Fruit fly (Drosophila melanogaster) whole organism, embryonic: ENCODE data around the gene SpdS.

Experiments
- ATbp ChIP-seq: fragments of 200-800 bp; sonication (Bioruptor generic); optimal IDR thresholded peaks from 2 replicates; lab custom pipeline; 2017; ENCODE audit warnings: missing biosample characterization, mild to moderate bottlenecking, missing genetic modification characterization, missing genetic modification reagents
- BEAF-32 ChIP-seq: fragments of 200-800 bp; sonication (Bioruptor generic); optimal IDR thresholded peaks from 3 replicates; lab custom pipeline; 2017; ENCODE audit warnings: missing biosample characterization, missing genetic modification characterization, mild to moderate bottlenecking, moderate library complexity, missing genetic modification reagents
- CG11456 ChIP-seq: fragments of 200-800 bp; sonication (Bioruptor generic); IDR thresholded peaks from 3 replicates; pipeline ENCODE4 v1.3.6; 2022; ENCODE audit warnings: missing biosample characterization, missing genetic modification characterization
- CG11696 ChIP-seq: fragments of 200-800 bp; sonication (Bioruptor generic); IDR thresholded peaks from 2 replicates; pipeline ENCODE4 v1.3.6; 2022; ENCODE audit warnings: missing biosample characterization, missing genetic modification characterization
- CG1233 ChIP-seq: fragments of 200-800 bp; sonication (Bioruptor generic); optimal IDR thresholded peaks from 4 replicates; lab custom pipeline; 2018; ENCODE audit warnings: missing biosample characterization, mild to moderate bottlenecking, missing genetic modification characterization
- CG13287 ChIP-seq: fragments of 200-800 bp; sonication (Bioruptor generic); IDR thresholded peaks from 2 replicates; pipeline ENCODE4 v1.3.6; 2022; ENCODE audit warnings: missing biosample characterization, missing genetic modification characterization; ENCODE audit not compliant: partially characterized antibody
- CG13775 ChIP-seq: fragments of 200-800 bp; sonication (Bioruptor generic); optimal IDR thresholded peaks from 3 replicates; lab custom pipeline; 2017; ENCODE audit warnings: missing biosample characterization, mild to moderate bottlenecking, missing genetic modification characterization
- CG18011 ChIP-seq: fragments of 200-800 bp; sonication (Bioruptor generic); optimal IDR thresholded peaks from 2 replicates; lab custom pipeline; 2017; ENCODE audit warnings: missing biosample characterization, missing genetic modification characterization, mild to moderate bottlenecking, moderate library complexity, missing genotype
- CG18262 ChIP-seq: fragments of 200-800 bp; optimal IDR thresholded peaks from 3 replicates; lab custom pipeline; 2019; ENCODE audit warnings: missing biosample characterization, mild to moderate bottlenecking, missing genetic modification characterization, moderate library complexity
- CG31388 ChIP-seq: fragments of 200-800 bp; sonication (Bioruptor generic); optimal IDR thresholded peaks from 2 replicates; lab custom pipeline; 2016; ENCODE audit warnings: missing biosample characterization, missing genetic modification characterization
- CG3838 ChIP-seq: fragments of 200-800 bp; sonication (Bioruptor generic); optimal IDR thresholded peaks from 3 replicates; lab custom pipeline; 2016; ENCODE audit warnings: missing biosample characterization, missing genetic modification characterization
- CG4328 ChIP-seq: fragments of 200-800 bp; sonication (Bioruptor generic); optimal IDR thresholded peaks from 3 replicates; lab custom pipeline; 2017; ENCODE audit warnings: missing biosample characterization, missing genetic modification reagents, missing genetic modification characterization
- CG4820 ChIP-seq: fragments of 200-800 bp; sonication (Bioruptor generic); optimal IDR thresholded peaks from 3 replicates; lab custom pipeline; 2016; ENCODE audit warnings: missing biosample characterization, missing genetic modification characterization
- CG9876 ChIP-seq: fragments of 200-800 bp; sonication (Bioruptor generic); optimal IDR thresholded peaks from 2 replicates; lab custom pipeline; 2016; ENCODE audit warnings: missing biosample characterization, missing genetic modification characterization
- Dip2 ChIP-seq: fragments of 200-800 bp; sonication (Bioruptor generic); IDR thresholded peaks from 2 replicates; pipeline ENCODE4 v1.3.6; 2022; ENCODE audit warnings: missing biosample characterization, missing genetic modification characterization
- HLHmδ ChIP-seq: fragments of 200-800 bp; sonication (Bioruptor generic); optimal IDR thresholded peaks from 2 replicates; lab custom pipeline; 2018; ENCODE audit warnings: missing biosample characterization, mild to moderate bottlenecking, missing genetic modification characterization, moderate library complexity
- Hey ChIP-seq: fragments of 200-800 bp; sonication (Bioruptor generic); optimal IDR thresholded peaks from 3 replicates; lab custom pipeline; 2018; ENCODE audit warnings: missing biosample characterization, mild to moderate bottlenecking, missing genetic modification characterization
- Hr78 ChIP-seq, 2 experiments: fragments of 200-800 bp in 1 of 2; fragments of >200 bp in 1 of 2; sonication (Bioruptor generic) in 1 of 2; optimal IDR thresholded peaks; 2 replicates each; lab custom pipeline; 2017 to 2019; ENCODE audit warnings: missing biosample characterization in 2 of 2, missing genetic modification characterization in 2 of 2, mild to moderate bottlenecking in 1 of 2, moderate library complexity in 1 of 2
- Sin3A ChIP-seq: fragments of >200 bp; optimal IDR thresholded peaks from 2 replicates; lab custom pipeline; 2018
- Sry-δ ChIP-seq: fragments of 200-800 bp; sonication (Bioruptor generic); optimal IDR thresholded peaks from 2 replicates; lab custom pipeline; 2016; ENCODE audit warnings: missing biosample characterization, missing genetic modification characterization
- Vsx1 ChIP-seq: fragments of 200-800 bp; sonication (Bioruptor generic); optimal IDR thresholded peaks from 2 replicates; lab custom pipeline; 2017; ENCODE audit warnings: missing biosample characterization, mild to moderate bottlenecking, missing genetic modification characterization, missing genetic modification reagents
- Xbp1 ChIP-seq: fragments of 200-800 bp; sonication (Bioruptor generic); optimal IDR thresholded peaks from 3 replicates; lab custom pipeline; 2016; ENCODE audit warnings: missing biosample characterization, mild to moderate bottlenecking, missing genetic modification characterization
- bab2 ChIP-seq: fragments of 200-800 bp; sonication (Bioruptor generic); optimal IDR thresholded peaks from 2 replicates; lab custom pipeline; 2016; ENCODE audit warnings: missing biosample characterization, missing genetic modification characterization
- cg ChIP-seq: fragments of 200-800 bp; sonication (Bioruptor generic); optimal IDR thresholded peaks from 3 replicates; lab custom pipeline; 2019; ENCODE audit warnings: missing biosample characterization, mild to moderate bottlenecking, missing genetic modification characterization, moderate library complexity
- chinmo ChIP-seq: fragments of 200-800 bp; sonication (Bioruptor generic); IDR thresholded peaks from 4 replicates; pipeline ENCODE4 v1.3.6; 2022; ENCODE audit warnings: missing biosample characterization, missing genetic modification characterization; ENCODE audit not compliant: partially characterized antibody
- ci ChIP-seq: fragments of 200-800 bp; sonication (Bioruptor generic); IDR thresholded peaks from 3 replicates; pipeline ENCODE4 v1.3.6; 2022; ENCODE audit warnings: missing biosample characterization, missing genetic modification characterization
- ems ChIP-seq: fragments of 200-800 bp; sonication (Bioruptor generic); optimal IDR thresholded peaks from 3 replicates; lab custom pipeline; 2016; ENCODE audit warnings: missing biosample characterization, missing genetic modification characterization
- en ChIP-seq: fragments of 200-800 bp; sonication (Bioruptor generic); optimal IDR thresholded peaks from 2 replicates; lab custom pipeline; 2016; ENCODE audit warnings: missing biosample characterization, missing genetic modification characterization
- fu2 ChIP-seq: fragments of 200-800 bp; sonication (Bioruptor generic); optimal IDR thresholded peaks from 2 replicates; lab custom pipeline; 2016; ENCODE audit warnings: missing biosample characterization, missing genetic modification characterization
- h ChIP-seq: fragments of >200 bp; optimal IDR thresholded peaks from 2 replicates; lab custom pipeline; 2017
- kni ChIP-seq: fragments of 200-800 bp; sonication (Bioruptor generic); optimal IDR thresholded peaks from 3 replicates; lab custom pipeline; 2017; ENCODE audit warnings: mild to moderate bottlenecking, missing biosample characterization, missing genetic modification reagents, missing genetic modification characterization
- lov ChIP-seq, 2 experiments: fragments of 200-800 bp in 1 of 2; fragments of >200 bp in 1 of 2; sonication (Bioruptor generic) in 1 of 2; IDR thresholded peaks in 1 of 2; optimal IDR thresholded peaks in 1 of 2; 2 replicates in 1 of 2; 3 replicates in 1 of 2; pipeline versions ENCODE4 v1.3.6 to Lab custom; 2017 to 2022; ENCODE audit warnings: missing biosample characterization in 1 of 2, missing genetic modification characterization in 1 of 2
- oc ChIP-seq: fragments of 200-800 bp; sonication (Bioruptor generic); optimal IDR thresholded peaks from 2 replicates; lab custom pipeline; 2018; ENCODE audit warnings: missing biosample characterization, mild to moderate bottlenecking, missing genetic modification characterization, moderate library complexity
- org-1 ChIP-seq: fragments of 200-800 bp; sonication (Bioruptor generic); optimal IDR thresholded peaks from 2 replicates; lab custom pipeline; 2017; ENCODE audit warnings: missing biosample characterization, missing genetic modification characterization
- pfk ChIP-seq: fragments of 200-800 bp; sonication (Bioruptor generic); optimal IDR thresholded peaks from 2 replicates; lab custom pipeline; 2018; ENCODE audit warnings: missing biosample characterization, mild to moderate bottlenecking, missing genetic modification characterization, moderate library complexity
- pros ChIP-seq: fragments of 200-800 bp; sonication (Bioruptor generic); optimal IDR thresholded peaks from 3 replicates; lab custom pipeline; 2019; ENCODE audit warnings: missing biosample characterization, mild to moderate bottlenecking, missing genetic modification characterization, moderate library complexity
- scrt ChIP-seq: fragments of 200-800 bp; sonication (Bioruptor generic); optimal IDR thresholded peaks from 2 replicates; lab custom pipeline; 2018; ENCODE audit warnings: missing biosample characterization, mild to moderate bottlenecking, missing genetic modification characterization, moderate library complexity
- sob ChIP-seq: fragments of 200-800 bp; sonication (Bioruptor generic); IDR thresholded peaks from 2 replicates; pipeline ENCODE4 v1.3.6; 2022; ENCODE audit warnings: missing biosample characterization, missing genetic modification characterization
- sqz ChIP-seq: fragments of 200-800 bp; sonication (Bioruptor generic); optimal IDR thresholded peaks from 3 replicates; lab custom pipeline; 2018; ENCODE audit warnings: missing biosample characterization, mild to moderate bottlenecking, missing genetic modification characterization
- vfl ChIP-seq: fragments of 200-800 bp; sonication (Bioruptor generic); optimal IDR thresholded peaks from 2 replicates; lab custom pipeline; 2016; ENCODE audit warnings: missing biosample characterization, missing genetic modification characterization
- vvl ChIP-seq: fragments of 200-800 bp; sonication (Bioruptor generic); IDR thresholded peaks from 2 replicates; pipeline ENCODE4 v1.3.6; 2022; ENCODE audit warnings: missing biosample characterization, missing genetic modification characterization

Gene SpdS

dm6 chr3R:9603022-9603942 lies 28.2 kb upstream of the SpdS start (continued):
- TF ChIP-seq sob, result 0 out of 2 replicates have a peak, but pooled peaks have one; percentile 13
- no peak for TF ChIP-seq CG3838 (GFP tag; lab: Kevin White, UChicago)
- TF ChIP-seq scrt (GFP tag; lab: Kevin White, UChicago), result no peak
- no peak for TF ChIP-seq CG18011 (GFP tag; lab: Kevin White, UChicago)
- TF ChIP-seq pros, result peak; percentile 51
- no peak for TF ChIP-seq CG11696 (GFP tag; lab: Robert Waterston, UW)
- no peak for TF ChIP-seq CG4820 (GFP tag; lab: Kevin White, UChicago)
- peak; percentile 56; the same call in 2 of the 3 replicates for TF ChIP-seq ci (GFP tag; lab: Robert Waterston, UW)
- TF ChIP-seq CG1233, result peak; percentile 10
- no peak for TF ChIP-seq CG18262
- no peak for TF ChIP-seq CG13287
- no peak for TF ChIP-seq CG9876 (GFP tag; lab: Kevin White, UChicago)
- TF ChIP-seq pfk (GFP tag; lab: Kevin White, UChicago), result no peak
- peak; percentile 16 for TF ChIP-seq Vsx1 (GFP tag; lab: Kevin White, UChicago)
- no peak for TF ChIP-seq en (GFP tag; lab: Kevin White, UChicago)
- no peak for TF ChIP-seq lov (optimal IDR thresholded peaks at IDR 0.05; lab: Kevin White, UChicago)
- 0 out of 3 replicates have a peak, but pooled peaks have one; percentile 60 for TF ChIP-seq lov (GFP tag; IDR thresholded peaks at IDR 0.05; lab: Robert Waterston, UW)
- peak; percentile 93 for TF ChIP-seq kni (GFP tag; lab: Kevin White, UChicago)
- peak; percentile 75; the same call in 1 of the 4 replicates for TF ChIP-seq chinmo
- no peak for TF ChIP-seq Hey
- TF ChIP-seq CG31388 (GFP tag; lab: Kevin White, UChicago), result no peak
- TF ChIP-seq Dip2 (GFP tag; lab: Robert Waterston, UW), result no peak
- TF ChIP-seq org-1 (GFP tag; lab: Kevin White, UChicago), result no peak
- no peak for TF ChIP-seq vfl (GFP tag; lab: Kevin White, UChicago)
- TF ChIP-seq sqz (GFP tag; lab: Kevin White, UChicago), result peak; percentile 88
- TF ChIP-seq cg (GFP tag; lab: Kevin White, UChicago), result peak; percentile 43
- no peak for TF ChIP-seq CG4328
- peak in 1 of 2 experiments; percentile 64 for TF ChIP-seq Hr78 (GFP tag; optimal IDR thresholded peaks at IDR 0.05; lab: Kevin White, UChicago)
- no peak for TF ChIP-seq BEAF-32 (GFP tag; lab: Kevin White, UChicago)
- peak; percentile 22 for TF ChIP-seq ATbp
- peak; percentile 58 for TF ChIP-seq HLHmδ (GFP tag; lab: Kevin White, UChicago)
- TF ChIP-seq CG11456 (GFP tag; lab: Robert Waterston, UW), result 0 out of 3 replicates have a peak, but pooled peaks have one; percentile 18
- peak; percentile 55 for TF ChIP-seq oc
- TF ChIP-seq h (lab: Kevin White, UChicago), result no peak
- TF ChIP-seq Sry-δ (GFP tag; lab: Kevin White, UChicago), result no peak
- no peak for TF ChIP-seq Xbp1
- no peak for TF ChIP-seq bab2 (GFP tag; lab: Kevin White, UChicago)
- no peak for TF ChIP-seq ems
- TF ChIP-seq fu2 (GFP tag; lab: Kevin White, UChicago), result no peak
- no peak for TF ChIP-seq CG13775 (GFP tag; lab: Kevin White, UChicago)
- TF ChIP-seq vvl (GFP tag; lab: Robert Waterston, UW), result peak; percentile 77
- no peak for TF ChIP-seq Sin3A
- TF ChIP-seq, all 482 proteins: peak for 30
